Worm (Caenorhabditis elegans) whole organism, L1 larva: ENCODE measurements around the gene C33H5.2.

Experiments
- C04F5.9 ChIP-seq: sonication (generic microtip); optimal IDR thresholded peaks from 2 replicates; lab custom pipeline; 2016; ENCODE audit warnings: missing genetic modification characterization, missing compliant biosample characterization
- C16A3.4 ChIP-seq: fragments of 150-350 bp; optimal IDR thresholded peaks from 2 replicates; lab custom pipeline; 2014; ENCODE audit warnings: missing biosample characterization, missing genetic modification characterization
- C34B4.2 ChIP-seq: sonication (generic microtip); optimal IDR thresholded peaks from 2 replicates; lab custom pipeline; 2017; ENCODE audit warnings: mild to moderate bottlenecking, missing genetic modification characterization, missing compliant biosample characterization
- F16B12.6 ChIP-seq: fragments of 150-350 bp; optimal IDR thresholded peaks from 2 replicates; lab custom pipeline; 2014; ENCODE audit warnings: missing biosample characterization, missing genetic modification characterization
- Y116A8C.19 ChIP-seq: sonication (generic microtip); optimal IDR thresholded peaks from 2 replicates; lab custom pipeline; 2016; ENCODE audit warnings: missing compliant biosample characterization, missing genetic modification characterization, borderline replicate concordance
- aha-1 ChIP-seq: fragments of 150-350 bp; optimal IDR thresholded peaks from 2 replicates; lab custom pipeline; 2014; ENCODE audit warnings: missing biosample characterization, missing genetic modification characterization
- blmp-1 ChIP-seq: fragments of 150-350 bp; optimal IDR thresholded peaks from 2 replicates; lab custom pipeline; 2014; ENCODE audit warnings: missing biosample characterization, missing genetic modification characterization
- ceh-63 ChIP-seq: fragments of 200-800 bp; sonication (Bioruptor generic); optimal IDR thresholded peaks from 2 replicates; lab custom pipeline; 2018; ENCODE audit warnings: mild to moderate bottlenecking, missing genetic modification characterization, missing compliant biosample characterization
- ceh-90 ChIP-seq: sonication (generic microtip); optimal IDR thresholded peaks from 2 replicates; lab custom pipeline; 2016; ENCODE audit warnings: missing genetic modification characterization, missing compliant biosample characterization
- egl-13 ChIP-seq: sonication (generic microtip); optimal IDR thresholded peaks from 2 replicates; lab custom pipeline; 2016; ENCODE audit warnings: missing genotype, missing genetic modification reagents, missing genetic modification characterization, missing compliant biosample characterization
- egl-27 ChIP-seq, 2 experiments: fragments of 150-350 bp in 1 of 2; sonication (generic microtip); optimal IDR thresholded peaks; 3 replicates each; lab custom pipeline; 2017 to 2018; ENCODE audit warnings: missing biosample characterization in 2 of 2, missing genetic modification characterization in 2 of 2, missing genetic modification reagents in 2 of 2
- elt-3 ChIP-seq, 6 experiments: fragments of 150-350 bp in 1 of 6; sonication (generic microtip); optimal IDR thresholded peaks; 2 replicates each; lab custom pipeline; 2017 to 2018; ENCODE audit warnings: missing biosample characterization in 6 of 6, missing genetic modification characterization in 6 of 6, inconsistent platforms in 1 of 6
- ets-5 ChIP-seq: fragments of 200-800 bp; sonication (Bioruptor generic); IDR thresholded peaks from 2 replicates; pipeline ENCODE4 v1.3.6; 2022; ENCODE audit warnings: missing genetic modification characterization, missing compliant biosample characterization
- fkh-10 ChIP-seq: sonication (generic microtip); optimal IDR thresholded peaks from 2 replicates; lab custom pipeline; 2017; ENCODE audit warnings: missing biosample characterization, missing genetic modification reagents, missing genetic modification characterization
- fkh-8 ChIP-seq: sonication (generic microtip); optimal IDR thresholded peaks from 2 replicates; lab custom pipeline; 2016; ENCODE audit warnings: mild to moderate bottlenecking, missing genetic modification characterization, missing compliant biosample characterization
- fos-1 ChIP-seq: fragments of 150-350 bp; optimal IDR thresholded peaks from 2 replicates; lab custom pipeline; 2014; ENCODE audit warnings: missing biosample characterization, missing genetic modification characterization
- hlh-17 ChIP-seq: fragments of 200-800 bp; sonication (Bioruptor generic); optimal IDR thresholded peaks from 2 replicates; lab custom pipeline; 2018; ENCODE audit warnings: missing genetic modification characterization, mild to moderate bottlenecking, missing compliant biosample characterization, moderate library complexity, borderline replicate concordance
- hlh-4 ChIP-seq: sonication (generic microtip); optimal IDR thresholded peaks from 2 replicates; lab custom pipeline; 2016; ENCODE audit warnings: mild to moderate bottlenecking, missing genetic modification characterization, missing compliant biosample characterization
- irx-1 ChIP-seq: sonication (generic microtip); optimal IDR thresholded peaks from 2 replicates; lab custom pipeline; 2016; ENCODE audit warnings: missing genetic modification characterization, missing compliant biosample characterization
- isw-1 ChIP-seq: fragments of 200-800 bp; sonication (Bioruptor generic); IDR thresholded peaks from 2 replicates; pipeline ENCODE4 v1.3.6; 2022; ENCODE audit warnings: missing genetic modification characterization, missing compliant biosample characterization
- jun-1 ChIP-seq: fragments of 150-350 bp; optimal IDR thresholded peaks from 2 replicates; lab custom pipeline; 2014; ENCODE audit warnings: missing biosample characterization, missing genetic modification reagents, missing genetic modification characterization
- lin-14 ChIP-seq: fragments of 200-800 bp; sonication (Bioruptor generic); optimal IDR thresholded peaks from 2 replicates; lab custom pipeline; 2018; ENCODE audit warnings: mild to moderate bottlenecking, missing genetic modification characterization, moderate library complexity, missing compliant biosample characterization
- lin-35 ChIP-seq, 2 experiments: fragments of 150-350 bp; optimal IDR thresholded peaks; 2 replicates each; lab custom pipeline; 2014; ENCODE audit warnings: missing biosample characterization in 2 of 2, missing genetic modification characterization in 2 of 2, missing genetic modification reagents in 2 of 2
- lin-39 ChIP-seq: fragments of 150-350 bp; optimal IDR thresholded peaks from 2 replicates; lab custom pipeline; 2014; ENCODE audit warnings: missing biosample characterization, missing genetic modification reagents, missing genetic modification characterization
- lir-3 ChIP-seq: sonication (generic microtip); optimal IDR thresholded peaks from 2 replicates; lab custom pipeline; 2016; ENCODE audit warnings: mild to moderate bottlenecking, missing genetic modification characterization, moderate library complexity, missing compliant biosample characterization; ENCODE audit not compliant: poor library complexity
- lsy-2 ChIP-seq, 2 experiments: fragments of 150-350 bp; optimal IDR thresholded peaks; 2 replicates each; lab custom pipeline; 2014; ENCODE audit warnings: missing biosample characterization in 2 of 2, missing genetic modification characterization in 2 of 2
- mab-9 ChIP-seq: fragments of 200-800 bp; sonication (Bioruptor generic); IDR thresholded peaks from 2 replicates; pipeline ENCODE4 v1.3.6; 2022; ENCODE audit warnings: missing genetic modification reagents, missing genetic modification characterization, missing compliant biosample characterization
- mdl-1 ChIP-seq, 2 experiments: fragments of 150-350 bp; optimal IDR thresholded peaks; 2 replicates each; lab custom pipeline; 2014 to 2017; ENCODE audit warnings: missing biosample characterization in 2 of 2, missing genetic modification characterization in 2 of 2, inconsistent platforms in 1 of 2
- mef-2 ChIP-seq: fragments of 150-350 bp; optimal IDR thresholded peaks from 2 replicates; lab custom pipeline; 2014; ENCODE audit warnings: missing biosample characterization, missing genetic modification characterization
- nhr-19 ChIP-seq: fragments of 200-800 bp; sonication (Bioruptor generic); conservative IDR thresholded peaks from 2 replicates; pipeline ENCODE4 v1.3.6; 2022; ENCODE audit warnings: missing genetic modification characterization, missing compliant biosample characterization
- nhr-20 ChIP-seq: sonication (generic microtip); optimal IDR thresholded peaks from 2 replicates; lab custom pipeline; 2016; ENCODE audit warnings: mild to moderate bottlenecking, missing genetic modification characterization, missing compliant biosample characterization
- nhr-47 ChIP-seq: sonication (generic microtip); optimal IDR thresholded peaks from 2 replicates; lab custom pipeline; 2016; ENCODE audit warnings: mild to moderate bottlenecking, missing genetic modification characterization, moderate library complexity, missing compliant biosample characterization
- nhr-76 ChIP-seq: sonication (generic microtip); optimal IDR thresholded peaks from 2 replicates; lab custom pipeline; 2017; ENCODE audit warnings: missing biosample characterization, missing genetic modification characterization
- nhr-85 ChIP-seq: sonication (generic microtip); peaks from one replicate; lab custom pipeline; 2016; ENCODE audit warnings: missing genetic modification characterization, inconsistent platforms, missing compliant biosample characterization
- nhr-90 ChIP-seq: sonication (generic microtip); optimal IDR thresholded peaks from 2 replicates; lab custom pipeline; 2016; ENCODE audit warnings: mild to moderate bottlenecking, missing genetic modification characterization, missing compliant biosample characterization; ENCODE audit not compliant: poor library complexity
- pax-3 ChIP-seq: fragments of 200-800 bp; sonication (Bioruptor generic); optimal IDR thresholded peaks from 2 replicates; lab custom pipeline; 2018; ENCODE audit warnings: mild to moderate bottlenecking, missing genetic modification characterization, moderate library complexity, missing compliant biosample characterization
- rnt-1 ChIP-seq: sonication (generic microtip); optimal IDR thresholded peaks from 2 replicates; lab custom pipeline; 2016; ENCODE audit warnings: mild to moderate bottlenecking, missing genetic modification characterization, moderate library complexity, missing compliant biosample characterization
- skn-1 ChIP-seq: fragments of 150-350 bp; optimal IDR thresholded peaks from 2 replicates; lab custom pipeline; 2014; ENCODE audit warnings: missing biosample characterization, missing genetic modification characterization
- snpc-4 ChIP-seq: fragments of 150-350 bp; optimal IDR thresholded peaks from 2 replicates; lab custom pipeline; 2014; ENCODE audit warnings: missing biosample characterization, missing genetic modification characterization
- sptf-1 ChIP-seq: fragments of 150-350 bp; optimal IDR thresholded peaks from 2 replicates; lab custom pipeline; 2014; ENCODE audit warnings: missing biosample characterization, missing genetic modification characterization
- swsn-7 ChIP-seq: sonication (generic microtip); optimal IDR thresholded peaks from 2 replicates; lab custom pipeline; 2016; ENCODE audit warnings: missing genetic modification characterization, missing compliant biosample characterization
- tbx-2 ChIP-seq: sonication (generic microtip); optimal IDR thresholded peaks from 2 replicates; lab custom pipeline; 2016; ENCODE audit warnings: missing genetic modification characterization, missing compliant biosample characterization
- unc-130 ChIP-seq: fragments of 150-350 bp; optimal IDR thresholded peaks from 2 replicates; lab custom pipeline; 2017; ENCODE audit warnings: missing biosample characterization, missing genetic modification characterization, inconsistent platforms
- unc-86 ChIP-seq: sonication (generic microtip); optimal IDR thresholded peaks from 2 replicates; lab custom pipeline; 2016; ENCODE audit warnings: missing genetic modification characterization, missing compliant biosample characterization
- vab-15 ChIP-seq: sonication (generic microtip); optimal IDR thresholded peaks from 2 replicates; lab custom pipeline; 2017; ENCODE audit warnings: missing genotype, mild to moderate bottlenecking, missing genetic modification characterization, missing compliant biosample characterization
- xbp-1 ChIP-seq: sonication (generic microtip); optimal IDR thresholded peaks from 2 replicates; lab custom pipeline; 2016; ENCODE audit warnings: missing genetic modification characterization, missing compliant biosample characterization
- zag-1 ChIP-seq: fragments of 150-350 bp; optimal IDR thresholded peaks from 2 replicates; lab custom pipeline; 2014; ENCODE audit warnings: missing biosample characterization, missing genetic modification characterization
- ztf-11 ChIP-seq, 2 experiments: sonication (generic microtip); optimal IDR thresholded peaks; 2 replicates each; lab custom pipeline; 2016 to 2017; ENCODE audit warnings: missing genetic modification characterization in 2 of 2, missing biosample characterization in 1 of 2, missing compliant biosample characterization in 1 of 2
- ztf-4 ChIP-seq: fragments of 150-350 bp; optimal IDR thresholded peaks from 2 replicates; lab custom pipeline; 2014; ENCODE audit warnings: missing biosample characterization, missing genetic modification characterization

Gene C33H5.2

DNA sequence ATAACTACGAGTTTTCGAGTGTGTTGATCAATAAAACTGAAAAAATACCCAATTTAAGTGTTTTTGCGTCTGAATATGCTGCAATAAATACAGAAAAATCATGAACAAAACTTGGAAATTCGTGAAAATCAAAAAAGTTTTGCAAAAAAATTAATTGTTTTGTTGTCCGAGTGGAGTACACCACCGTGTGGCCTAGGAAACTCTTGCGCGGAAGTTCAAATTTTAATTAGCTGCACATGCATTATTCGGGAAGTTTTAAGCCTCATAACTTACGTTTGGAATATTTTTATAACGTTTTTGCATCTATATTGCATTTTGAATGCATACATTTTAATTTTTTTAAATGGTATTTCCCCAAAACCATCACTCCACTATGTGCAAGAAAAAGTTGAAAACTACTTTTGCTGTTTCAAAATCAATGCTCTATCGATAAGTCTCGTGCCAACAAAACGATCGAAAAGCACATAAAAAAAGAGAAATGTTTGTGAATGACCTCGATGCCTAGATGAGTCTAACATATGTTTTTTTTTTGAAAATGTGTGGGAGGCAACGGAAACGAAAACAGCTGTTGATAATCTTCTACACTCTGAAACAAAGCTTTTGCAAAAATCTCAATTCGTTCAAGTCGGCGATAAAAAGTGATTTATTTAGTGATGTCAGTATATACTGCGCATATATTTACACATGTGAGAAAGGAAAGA is 11.7 kb downstream of the C33H5.2 start (continued):
- TF ChIP-seq elt-3 (tag; optimal IDR thresholded peaks at IDR 0.05; lab: Kevin White, UChicago) (peak in 1 of 6 experiments; percentile 2), vab-15 (no peak), ztf-11 (tag; optimal IDR thresholded peaks at IDR 0.05; lab: Kevin White, UChicago) (peak in 1 of 2 experiments; percentile 71), ceh-90 (tag; lab: Kevin White, UChicago) (peak; percentile 82), nhr-90 (peak; percentile 79), unc-130 (tag; lab: Kevin White, UChicago) (peak; percentile 3), fos-1 (tag; lab: Kevin White, UChicago) (no peak), Y116A8C.19 (tag; lab: Kevin White, UChicago) (peak; percentile 6), mab-9 (GFP tag; lab: Robert Waterston, UW) (no peak; the same call in 1 of the 2 replicates), isw-1 (peak; percentile 5; the same call in 1 of the 2 replicates), nhr-85 (tag; lab: Kevin White, UChicago) (peak; percentile 91), egl-13 (tag; lab: Kevin White, UChicago) (peak; percentile 35), C04F5.9 (tag; lab: Kevin White, UChicago) (peak; percentile 40), C34B4.2 (no peak), ets-5 (GFP tag; lab: Robert Waterston, UW) (no peak), nhr-19 (GFP tag; lab: Robert Waterston, UW) (peak; percentile 44), F16B12.6 (tag; lab: Kevin White, UChicago) (no peak), swsn-7 (tag; lab: Kevin White, UChicago) (peak; percentile 53)
- TF ChIP-seq, all 84 proteins: peak for 34

DNA sequence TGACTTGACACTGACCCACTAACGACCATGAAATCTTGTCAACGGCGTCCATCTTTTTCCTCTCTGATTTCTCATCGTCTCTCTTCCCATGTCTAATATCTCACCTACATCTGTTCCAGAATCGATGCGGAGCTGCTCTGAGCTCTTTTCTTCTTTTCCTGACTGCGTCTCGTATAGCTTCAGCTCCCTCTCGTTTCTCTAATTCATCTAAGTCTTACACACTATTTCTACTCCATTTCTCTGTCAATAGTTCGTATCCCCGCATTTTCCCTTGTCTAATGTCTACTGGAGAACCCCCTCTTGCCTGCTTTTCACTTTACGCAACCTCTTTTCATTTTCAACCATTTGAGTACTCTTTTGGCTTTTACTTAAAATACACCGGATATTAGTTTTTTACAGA is 13.0 kb downstream of the C33H5.2 start, which contains the start of gene ric-3:
TSS of gene ric-3 (plus strand) at position 400 of the 400 bp plus-strand sequence.
- TF ChIP-seq nhr-76 (tag; lab: Kevin White, UChicago) (no peak), unc-86 (tag; lab: Kevin White, UChicago) (peak; percentile 76), aha-1 (tag; lab: Kevin White, UChicago) (no peak), nhr-20 (tag; lab: Kevin White, UChicago) (peak; percentile 50), lin-39 (tag; lab: Kevin White, UChicago) (peak; percentile 17), fos-1 (tag; lab: Kevin White, UChicago) (peak; percentile 52), pax-3 (tag; lab: Kevin White, UChicago) (peak; percentile 42), lir-3 (peak; percentile 31), nhr-47 (tag; lab: Kevin White, UChicago) (peak; percentile 72), xbp-1 (tag; lab: Kevin White, UChicago) (peak; percentile 43), ceh-63 (GFP tag; lab: Kevin White, UChicago) (no peak), jun-1 (tag; lab: Kevin White, UChicago) (peak; percentile 54), vab-15 (no peak), lin-14 (peak; percentile 95), snpc-4 (tag; lab: Kevin White, UChicago) (peak; percentile 23), mdl-1 (tag; optimal IDR thresholded peaks at IDR 0.05; lab: Kevin White, UChicago) (no peak), egl-27 (tag; optimal IDR thresholded peaks at IDR 0.05; lab: Kevin White, UChicago) (no peak), lsy-2 (tag; optimal IDR thresholded peaks at IDR 0.05; lab: Kevin White, UChicago) (peak; percentile 57 to 76), Y116A8C.19 (tag; lab: Kevin White, UChicago) (no peak), hlh-17 (GFP tag; lab: Kevin White, UChicago) (no peak), lin-35 (GFP tag; optimal IDR thresholded peaks at IDR 0.05; lab: Kevin White, UChicago) (peak in 1 of 2 experiments; percentile 65), irx-1 (tag; lab: Kevin White, UChicago) (peak; percentile 48), fkh-10 (GFP tag; lab: Kevin White, UChicago) (peak; percentile 47), blmp-1 (peak; percentile 77), swsn-7 (tag; lab: Kevin White, UChicago) (peak; percentile 73), mef-2 (tag; lab: Kevin White, UChicago) (peak; percentile 22), zag-1 (tag; lab: Kevin White, UChicago) (peak; percentile 23), elt-3 (tag; optimal IDR thresholded peaks at IDR 0.05; lab: Kevin White, UChicago) (no peak), C16A3.4 (peak; percentile 5), ztf-4 (tag; lab: Kevin White, UChicago) (no peak), egl-13 (tag; lab: Kevin White, UChicago) (peak; percentile 71), tbx-2 (tag; lab: Kevin White, UChicago) (peak; percentile 72), C34B4.2 (no peak), hlh-4 (tag; lab: Kevin White, UChicago) (no peak), fkh-8 (tag; lab: Kevin White, UChicago) (peak; percentile 84), skn-1 (tag; lab: Kevin White, UChicago) (peak; percentile 19), sptf-1 (no peak), rnt-1 (tag; lab: Kevin White, UChicago) (peak; percentile 84)
